Fruit fly (Drosophila melanogaster) whole organism, embryonic: ENCODE data around the gene CG2663.

Source experiments
- Aef1 ChIP-seq: fragments of 200-800 bp; sonication (Bioruptor generic); IDR thresholded peaks from 3 replicates; pipeline ENCODE4 v1.3.6; 2022; ENCODE audit warnings: missing biosample characterization, missing genetic modification characterization
- Atf6 ChIP-seq: fragments of 200-800 bp; sonication (Bioruptor generic); IDR thresholded peaks from 2 replicates; pipeline ENCODE4 v1.3.6; 2022; ENCODE audit warnings: missing biosample characterization, missing genetic modification characterization
- CG1024 ChIP-seq: fragments of 200-800 bp; sonication (Bioruptor generic); IDR thresholded peaks from 2 replicates; pipeline ENCODE4 v1.3.6; 2022; ENCODE audit warnings: missing biosample characterization, missing genetic modification characterization
- CG10366 ChIP-seq: fragments of 200-800 bp; sonication (Bioruptor generic); IDR thresholded peaks from 2 replicates; pipeline ENCODE4 v1.3.6; 2022; ENCODE audit warnings: missing biosample characterization, missing genetic modification characterization
- CG10431 ChIP-seq: fragments of 200-800 bp; sonication (Bioruptor generic); optimal IDR thresholded peaks from 3 replicates; lab custom pipeline; 2018; ENCODE audit warnings: missing biosample characterization, mild to moderate bottlenecking, missing genetic modification characterization
- CG10654 ChIP-seq: fragments of 200-800 bp; sonication (Bioruptor generic); optimal IDR thresholded peaks from 2 replicates; lab custom pipeline; 2016; ENCODE audit warnings: missing biosample characterization, missing genetic modification characterization
- CG12155 ChIP-seq: fragments of 200-800 bp; sonication (Bioruptor generic); optimal IDR thresholded peaks from 3 replicates; lab custom pipeline; 2016; ENCODE audit warnings: missing biosample characterization, missing genetic modification characterization
- CG14014 ChIP-seq: fragments of 200-800 bp; sonication (Bioruptor generic); IDR thresholded peaks from 2 replicates; pipeline ENCODE4 v1.3.6; 2022; ENCODE audit warnings: missing biosample characterization, missing genetic modification characterization
- CG14965 ChIP-seq: fragments of 200-800 bp; sonication (Bioruptor generic); optimal IDR thresholded peaks from 2 replicates; lab custom pipeline; 2016; ENCODE audit warnings: missing biosample characterization, missing genetic modification characterization, borderline replicate concordance
- CG15011 ChIP-seq: fragments of 200-800 bp; sonication (Bioruptor generic); optimal IDR thresholded peaks from 3 replicates; lab custom pipeline; 2018; ENCODE audit warnings: missing biosample characterization, mild to moderate bottlenecking, missing genetic modification characterization
- CG1603 ChIP-seq: fragments of 200-800 bp; sonication (Bioruptor generic); optimal IDR thresholded peaks from 2 replicates; lab custom pipeline; 2019; ENCODE audit warnings: missing biosample characterization, mild to moderate bottlenecking, missing genetic modification characterization, moderate library complexity
- CG17568 ChIP-seq: fragments of 200-800 bp; sonication (Bioruptor generic); optimal IDR thresholded peaks from 2 replicates; lab custom pipeline; 2018; ENCODE audit warnings: missing biosample characterization, mild to moderate bottlenecking, missing genetic modification characterization, moderate library complexity
- CG31388 ChIP-seq: fragments of 200-800 bp; sonication (Bioruptor generic); optimal IDR thresholded peaks from 2 replicates; lab custom pipeline; 2016; ENCODE audit warnings: missing biosample characterization, missing genetic modification characterization
- CG32767 ChIP-seq: fragments of 200-800 bp; sonication (Bioruptor generic); IDR thresholded peaks from 2 replicates; pipeline ENCODE4 v1.3.6; 2022; ENCODE audit warnings: missing biosample characterization, missing genetic modification characterization
- CG34376 ChIP-seq: fragments of 200-800 bp; sonication (Bioruptor generic); optimal IDR thresholded peaks from 2 replicates; lab custom pipeline; 2018; ENCODE audit warnings: missing biosample characterization, mild to moderate bottlenecking, missing genetic modification characterization
- CG4282 ChIP-seq: fragments of 200-800 bp; sonication (Bioruptor generic); optimal IDR thresholded peaks from 2 replicates; lab custom pipeline; 2016; ENCODE audit warnings: missing biosample characterization, missing genetic modification characterization
- CG5953 ChIP-seq: fragments of 200-800 bp; sonication (Bioruptor generic); IDR thresholded peaks from 2 replicates; pipeline ENCODE4 v1.3.6; 2022; ENCODE audit warnings: missing biosample characterization, missing genetic modification characterization
- CG6175 ChIP-seq: fragments of 200-800 bp; sonication (Bioruptor generic); IDR thresholded peaks from 3 replicates; pipeline ENCODE4 v1.3.6; 2022; ENCODE audit warnings: missing biosample characterization, missing genetic modification characterization
- CG8388 ChIP-seq: fragments of 200-800 bp; sonication (Bioruptor generic); optimal IDR thresholded peaks from 2 replicates; lab custom pipeline; 2019; ENCODE audit warnings: missing biosample characterization, mild to moderate bottlenecking, missing genetic modification characterization, moderate library complexity
- CHES-1-like ChIP-seq: fragments of 200-800 bp; sonication (Bioruptor generic); optimal IDR thresholded peaks from 2 replicates; lab custom pipeline; 2016; ENCODE audit warnings: missing biosample characterization, missing genetic modification characterization
- ERR ChIP-seq: fragments of 200-800 bp; sonication (Bioruptor generic); optimal IDR thresholded peaks from 2 replicates; lab custom pipeline; 2016; ENCODE audit warnings: missing biosample characterization, missing genetic modification characterization
- Elba2 ChIP-seq: fragments of 200-800 bp; sonication (Bioruptor generic); optimal IDR thresholded peaks from 3 replicates; lab custom pipeline; 2016; ENCODE audit warnings: missing biosample characterization, missing genetic modification characterization
- HLHmδ ChIP-seq: fragments of 200-800 bp; sonication (Bioruptor generic); optimal IDR thresholded peaks from 2 replicates; lab custom pipeline; 2018; ENCODE audit warnings: missing biosample characterization, mild to moderate bottlenecking, missing genetic modification characterization, moderate library complexity
- Hmx ChIP-seq: fragments of 200-800 bp; sonication (Bioruptor generic); optimal IDR thresholded peaks from 2 replicates; lab custom pipeline; 2016; ENCODE audit warnings: missing biosample characterization, missing genetic modification characterization
- Hr51 ChIP-seq, 2 experiments: fragments of 200-800 bp; sonication (Bioruptor generic); optimal IDR thresholded peaks; 2 replicates in 1 of 2; 3 replicates in 1 of 2; lab custom pipeline; 2016 to 2018; ENCODE audit warnings: missing biosample characterization in 2 of 2, missing genetic modification characterization in 2 of 2, mild to moderate bottlenecking in 1 of 2, moderate library complexity in 1 of 2
- Hr78 ChIP-seq, 2 experiments: fragments of 200-800 bp in 1 of 2; fragments of >200 bp in 1 of 2; sonication (Bioruptor generic) in 1 of 2; optimal IDR thresholded peaks; 2 replicates each; lab custom pipeline; 2017 to 2019; ENCODE audit warnings: missing biosample characterization in 2 of 2, missing genetic modification characterization in 2 of 2, mild to moderate bottlenecking in 1 of 2, moderate library complexity in 1 of 2
- NfI ChIP-seq: fragments of 200-800 bp; sonication (Bioruptor generic); optimal IDR thresholded peaks from 3 replicates; lab custom pipeline; 2018; ENCODE audit warnings: missing biosample characterization, mild to moderate bottlenecking, missing genetic modification characterization, moderate library complexity
- PHDP ChIP-seq: fragments of 200-800 bp; sonication (Bioruptor generic); optimal IDR thresholded peaks from 3 replicates; lab custom pipeline; 2018; ENCODE audit warnings: missing biosample characterization, mild to moderate bottlenecking, missing genetic modification characterization, moderate library complexity
- Ptx1 ChIP-seq: fragments of 200-800 bp; sonication (Bioruptor generic); IDR thresholded peaks from 2 replicates; pipeline ENCODE4 v1.3.6; 2022; ENCODE audit warnings: missing biosample characterization, missing genetic modification characterization
- Rfx ChIP-seq: fragments of 200-800 bp; sonication (Bioruptor generic); IDR thresholded peaks from 2 replicates; pipeline ENCODE4 v1.3.6; 2022; ENCODE audit warnings: missing biosample characterization, missing genetic modification characterization
- Sry-β ChIP-seq: fragments of 200-800 bp; sonication (Bioruptor generic); optimal IDR thresholded peaks from 2 replicates; lab custom pipeline; 2018; ENCODE audit warnings: missing biosample characterization, mild to moderate bottlenecking, missing genetic modification characterization, moderate library complexity
- Taf1 ChIP-seq: fragments of 200-800 bp; sonication (Bioruptor generic); IDR thresholded peaks from 2 replicates; pipeline ENCODE4 v1.3.6; 2022; ENCODE audit warnings: missing biosample characterization, missing genetic modification characterization
- Tbp ChIP-seq: fragments of >200 bp; optimal IDR thresholded peaks from 2 replicates; lab custom pipeline; 2018; ENCODE audit warnings: missing biosample characterization, missing genetic modification characterization
- ash1 ChIP-seq: fragments of 200-800 bp; sonication (Bioruptor generic); optimal IDR thresholded peaks from 2 replicates; lab custom pipeline; 2018; ENCODE audit warnings: missing biosample characterization, mild to moderate bottlenecking, missing genetic modification characterization
- caup ChIP-seq: fragments of 200-800 bp; sonication (Bioruptor generic); optimal IDR thresholded peaks from 3 replicates; lab custom pipeline; 2017; ENCODE audit warnings: missing biosample characterization, mild to moderate bottlenecking, missing genetic modification characterization, moderate library complexity; ENCODE audit not compliant: severe bottlenecking
- chif ChIP-seq, 2 experiments: fragments of 200-800 bp; sonication (Bioruptor generic); optimal IDR thresholded peaks; 3 replicates each; lab custom pipeline; 2016; ENCODE audit warnings: missing biosample characterization in 2 of 2, missing genetic modification characterization in 2 of 2
- chm ChIP-seq: fragments of 200-800 bp; sonication (Bioruptor generic); IDR thresholded peaks from 2 replicates; pipeline ENCODE4 v1.3.6; 2022; ENCODE audit warnings: missing biosample characterization, missing genetic modification characterization
- exex ChIP-seq: fragments of 200-800 bp; sonication (Bioruptor generic); optimal IDR thresholded peaks from 4 replicates; lab custom pipeline; 2018; ENCODE audit warnings: missing biosample characterization, mild to moderate bottlenecking, missing genetic modification characterization, moderate library complexity
- fd102C ChIP-seq: fragments of 200-800 bp; sonication (Bioruptor generic); optimal IDR thresholded peaks from 2 replicates; lab custom pipeline; 2018; ENCODE audit warnings: missing biosample characterization, mild to moderate bottlenecking, missing genetic modification characterization, moderate library complexity
- fru ChIP-seq: fragments of >200 bp; optimal IDR thresholded peaks from 2 replicates; lab custom pipeline; 2017
- hkb ChIP-seq, 2 experiments: fragments of 200-800 bp in 1 of 2; fragments of >200 bp in 1 of 2; sonication (Bioruptor generic) in 1 of 2; IDR thresholded peaks in 1 of 2; optimal IDR thresholded peaks in 1 of 2; 2 replicates each; pipeline versions ENCODE4 v1.3.6 to Lab custom; 2017 to 2022; ENCODE audit warnings: missing biosample characterization in 1 of 2, missing genetic modification characterization in 1 of 2
- lbe ChIP-seq: fragments of 200-800 bp; sonication (Bioruptor generic); optimal IDR thresholded peaks from 2 replicates; lab custom pipeline; 2016; ENCODE audit warnings: missing biosample characterization, mild to moderate bottlenecking, missing genetic modification characterization
- onecut ChIP-seq: fragments of 200-800 bp; sonication (Bioruptor generic); IDR thresholded peaks from 2 replicates; pipeline ENCODE4 v1.3.6; 2022; ENCODE audit warnings: missing biosample characterization, missing genetic modification characterization
- pum ChIP-seq: fragments of 200-800 bp; sonication (Bioruptor generic); optimal IDR thresholded peaks from 2 replicates; lab custom pipeline; 2016; ENCODE audit warnings: missing biosample characterization, missing genetic modification characterization
- salm ChIP-seq: fragments of 200-800 bp; sonication (Bioruptor generic); optimal IDR thresholded peaks from 2 replicates; lab custom pipeline; 2018; ENCODE audit warnings: missing biosample characterization, mild to moderate bottlenecking, missing genetic modification characterization
- sd ChIP-seq: fragments of 200-800 bp; sonication (Bioruptor generic); optimal IDR thresholded peaks from 3 replicates; lab custom pipeline; 2018; ENCODE audit warnings: missing biosample characterization, mild to moderate bottlenecking, missing genetic modification characterization, moderate library complexity
- sr ChIP-seq: fragments of 200-800 bp; sonication (Bioruptor generic); IDR thresholded peaks from 3 replicates; pipeline ENCODE4 v1.3.6; 2022; ENCODE audit warnings: missing biosample characterization, missing genetic modification characterization
- sug ChIP-seq: fragments of 200-800 bp; optimal IDR thresholded peaks from 2 replicates; lab custom pipeline; 2019; ENCODE audit warnings: missing biosample characterization, mild to moderate bottlenecking, missing genetic modification characterization, moderate library complexity
- tgo ChIP-seq: fragments of 200-800 bp; sonication (Bioruptor generic); IDR thresholded peaks from 3 replicates; pipeline ENCODE4 v1.3.6; 2022; ENCODE audit warnings: missing biosample characterization, missing genetic modification characterization
- wdn ChIP-seq: fragments of 200-800 bp; sonication (Bioruptor generic); IDR thresholded peaks from 2 replicates; pipeline ENCODE4 v1.3.6; 2022; ENCODE audit warnings: missing biosample characterization, missing genetic modification characterization

CG2663 gene

DNA sequence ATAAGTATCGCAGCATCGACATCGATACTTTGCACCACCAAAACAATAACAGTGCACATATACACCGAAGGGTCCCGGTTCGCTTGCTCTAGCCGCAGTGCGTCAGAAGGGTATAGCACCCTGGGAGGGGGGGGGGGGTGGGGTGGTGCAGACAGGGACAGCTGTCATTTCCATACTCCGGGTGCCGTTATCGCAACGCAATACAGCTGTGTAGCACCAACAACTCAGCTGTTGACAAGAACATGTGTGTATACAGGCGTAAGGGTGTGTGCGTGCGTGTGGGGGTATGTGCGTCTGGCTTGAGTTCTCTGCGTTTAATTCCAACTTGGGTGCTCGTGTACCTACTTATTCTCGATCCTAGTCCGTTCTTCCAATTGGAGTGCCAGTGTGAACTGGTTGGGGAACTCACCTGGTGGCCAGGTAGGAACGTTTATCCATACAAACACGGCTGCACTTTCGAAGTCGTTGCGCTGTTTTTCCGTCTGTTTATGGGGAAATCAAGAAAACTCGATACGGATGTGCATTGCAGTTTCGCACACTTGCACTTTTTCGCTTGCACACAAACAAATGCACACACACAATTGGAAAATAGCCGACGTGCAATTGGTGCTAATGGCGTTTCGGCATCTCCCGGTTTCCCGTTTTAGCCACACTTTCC is 36.3 kb downstream of the CG2663 start:
- TF ChIP-seq Hr78 (GFP tag; optimal IDR thresholded peaks at IDR 0.05; lab: Kevin White, UChicago), result no peak
- no peak for TF ChIP-seq tgo (GFP tag; lab: Robert Waterston, UW)
- TF ChIP-seq ERR (GFP tag; lab: Kevin White, UChicago), result no peak
- TF ChIP-seq wdn (GFP tag; lab: Robert Waterston, UW), result no peak
- no peak for TF ChIP-seq PHDP (tag; lab: Kevin White, UChicago)
- TF ChIP-seq salm (tag; lab: Kevin White, UChicago), result no peak
- TF ChIP-seq CG14014 (GFP tag; lab: Robert Waterston, UW), result peak; percentile 35; the same call in 1 of the 2 replicates
- peak; percentile 53 for TF ChIP-seq sd (tag; lab: Kevin White, UChicago)
- no peak for TF ChIP-seq Tbp (GFP tag; lab: Kevin White, UChicago)
- peak; percentile 86 for TF ChIP-seq HLHmδ
- TF ChIP-seq Rfx (GFP tag; lab: Robert Waterston, UW), result peak; percentile 66
- TF ChIP-seq CG8388, result no peak
- TF ChIP-seq hkb (optimal IDR thresholded peaks at IDR 0.05; lab: Kevin White, UChicago), result no peak
- no peak for TF ChIP-seq hkb (GFP tag; IDR thresholded peaks at IDR 0.05; lab: Robert Waterston, UW)
- TF ChIP-seq Ptx1 (GFP tag; lab: Robert Waterston, UW), result no peak
- TF ChIP-seq CG15011 (GFP tag; lab: Kevin White, UChicago), result no peak
- TF ChIP-seq pum, result no peak
- TF ChIP-seq Atf6 (GFP tag; lab: Robert Waterston, UW), result 0 out of 2 replicates have a peak, but pooled peaks have one; percentile 27
- peak; percentile 66 for TF ChIP-seq sug
- peak; percentile 4 for TF ChIP-seq CG1603 (tag; lab: Kevin White, UChicago)
- TF ChIP-seq onecut, result no peak
- TF ChIP-seq CG34376 (GFP tag; lab: Kevin White, UChicago), result peak; percentile 64
- no peak for TF ChIP-seq CG14965
- TF ChIP-seq CG10654, result no peak
- TF ChIP-seq Taf1, result peak; percentile 15; the same call in 1 of the 2 replicates
- TF ChIP-seq CG1024, result no peak
- TF ChIP-seq fru (lab: Kevin White, UChicago), result no peak
- TF ChIP-seq CG32767 (GFP tag; lab: Robert Waterston, UW), result peak; percentile 79
- TF ChIP-seq CG5953 (GFP tag; lab: Robert Waterston, UW), result no peak
- TF ChIP-seq CG6175 (GFP tag; lab: Robert Waterston, UW), result no peak
- no peak for TF ChIP-seq chif (GFP tag; optimal IDR thresholded peaks at IDR 0.05; lab: Kevin White, UChicago)
- no peak for TF ChIP-seq lbe (GFP tag; lab: Kevin White, UChicago)
- TF ChIP-seq sr (GFP tag; lab: Robert Waterston, UW), result 0 out of 3 replicates have a peak, but pooled peaks have one; percentile 36
- TF ChIP-seq caup, result peak; percentile 50
- peak; percentile 81 for TF ChIP-seq ash1 (GFP tag; lab: Kevin White, UChicago)
- TF ChIP-seq exex, result peak; percentile 21
- TF ChIP-seq Sry-β (GFP tag; lab: Kevin White, UChicago), result no peak
- no peak for TF ChIP-seq Hmx (GFP tag; lab: Kevin White, UChicago)
- peak; percentile 8 for TF ChIP-seq CG10431
- TF ChIP-seq CG10366 (GFP tag; lab: Robert Waterston, UW), result no peak
- peak; percentile 66 for TF ChIP-seq chm (GFP tag; lab: Robert Waterston, UW)
- TF ChIP-seq CHES-1-like (GFP tag; lab: Kevin White, UChicago), result no peak
- peak; percentile 56; the same call in 2 of the 3 replicates for TF ChIP-seq Aef1
- no peak for TF ChIP-seq CG31388 (GFP tag; lab: Kevin White, UChicago)
- TF ChIP-seq fd102C (GFP tag; lab: Kevin White, UChicago), result no peak
- no peak for TF ChIP-seq NfI (GFP tag; lab: Kevin White, UChicago)
- TF ChIP-seq Elba2 (GFP tag; lab: Kevin White, UChicago), result peak; percentile 84
- TF ChIP-seq CG17568, result no peak
- no peak for TF ChIP-seq CG12155 (GFP tag; lab: Kevin White, UChicago)
- TF ChIP-seq Hr51 (GFP tag; optimal IDR thresholded peaks at IDR 0.05; lab: Kevin White, UChicago), result no peak
- no peak for TF ChIP-seq CG4282 (GFP tag; lab: Kevin White, UChicago)
